Worm (Caenorhabditis elegans) whole organism, L4 larva: ENCODE data around the gene acdh-6.

ENCODE experiments used
- D1046.2 ChIP-seq: fragments of 200-800 bp; sonication (Bioruptor generic); IDR thresholded peaks from 2 replicates; pipeline ENCODE4 v1.3.6; 2022; ENCODE audit warnings: missing genetic modification characterization, missing compliant biosample characterization
- F44E2.7 ChIP-seq: fragments of 200-800 bp; sonication (Bioruptor generic); IDR thresholded peaks from 2 replicates; pipeline ENCODE4 v2.1.2; 2022; ENCODE audit warnings: missing genetic modification characterization, missing compliant biosample characterization
- T26A8.4 ChIP-seq: fragments of 200-800 bp; sonication (Bioruptor generic); IDR thresholded peaks from 2 replicates; pipeline ENCODE4 v1.3.6; 2022; ENCODE audit warnings: missing genetic modification characterization, missing compliant biosample characterization
- Y5F2A.4 ChIP-seq: fragments of 200-800 bp; sonication (Bioruptor generic); optimal IDR thresholded peaks from 2 replicates; lab custom pipeline; 2018; ENCODE audit warnings: mild to moderate bottlenecking, missing genetic modification characterization, missing compliant biosample characterization
- ZK546.5 ChIP-seq, 2 experiments: sonication (generic microtip); optimal IDR thresholded peaks; 2 replicates each; lab custom pipeline; 2017; ENCODE audit warnings: missing biosample characterization in 2 of 2, missing genetic modification characterization in 2 of 2
- aha-1 ChIP-seq: fragments of 150-350 bp; peaks from one replicate; lab custom pipeline; 2014; ENCODE audit warnings: missing biosample characterization, missing genetic modification characterization
- aly-2 ChIP-seq: sonication (generic microtip); optimal IDR thresholded peaks from 2 replicates; lab custom pipeline; 2018; ENCODE audit warnings: missing biosample characterization, missing genetic modification characterization
- ama-1 ChIP-seq: fragments of 150-350 bp; optimal IDR thresholded peaks from 2 replicates; lab custom pipeline; 2014; ENCODE audit warnings: inconsistent platforms, mixed read lengths
- arid-1 ChIP-seq: fragments of 200-800 bp; sonication (Bioruptor generic); conservative IDR thresholded peaks from 2 replicates; pipeline ENCODE4 v1.3.6; 2022; ENCODE audit warnings: missing genetic modification reagents, missing genetic modification characterization, missing compliant biosample characterization
- ceh-20 ChIP-seq: fragments of 200-800 bp; sonication (Bioruptor generic); IDR thresholded peaks from 2 replicates; pipeline ENCODE4 v1.3.6; 2022; ENCODE audit warnings: missing genetic modification reagents, missing genetic modification characterization, missing compliant biosample characterization
- ceh-44 ChIP-seq: fragments of 200-800 bp; sonication (Bioruptor generic); IDR thresholded peaks from 2 replicates; pipeline ENCODE4 v1.3.6; 2022; ENCODE audit warnings: missing genetic modification reagents, missing genetic modification characterization, missing compliant biosample characterization
- ctbp-1 ChIP-seq: fragments of 200-800 bp; sonication (Bioruptor generic); IDR thresholded peaks from 2 replicates; pipeline ENCODE4 v1.3.6; 2022; ENCODE audit warnings: missing genetic modification reagents, missing genetic modification characterization, missing compliant biosample characterization
- daf-12 ChIP-seq: fragments of 150-350 bp; optimal IDR thresholded peaks from 2 replicates; lab custom pipeline; 2014; ENCODE audit warnings: missing biosample characterization, missing genetic modification reagents, missing genetic modification characterization
- dmd-8 ChIP-seq: fragments of 200-800 bp; sonication (Bioruptor generic); IDR thresholded peaks from 2 replicates; pipeline ENCODE4 v1.3.6; 2022; ENCODE audit warnings: missing genetic modification characterization, missing compliant biosample characterization
- dve-1 ChIP-seq: sonication (generic microtip); optimal IDR thresholded peaks from 2 replicates; lab custom pipeline; 2017; ENCODE audit warnings: antibody characterized with exemption, mild to moderate bottlenecking, missing genetic modification characterization, missing compliant biosample characterization; ENCODE audit not compliant: insufficient read depth
- egl-27 ChIP-seq: sonication (generic microtip); optimal IDR thresholded peaks from 3 replicates; lab custom pipeline; 2017; ENCODE audit warnings: missing biosample characterization, missing genetic modification reagents, missing genetic modification characterization
- egl-43 ChIP-seq: fragments of 200-800 bp; sonication (Bioruptor generic); IDR thresholded peaks from 2 replicates; pipeline ENCODE4 v1.3.6; 2022; ENCODE audit warnings: missing genetic modification reagents, missing genetic modification characterization, missing compliant biosample characterization
- fkh-10 ChIP-seq: fragments of 150-350 bp; optimal IDR thresholded peaks from 2 replicates; lab custom pipeline; 2014; ENCODE audit warnings: missing biosample characterization, missing genetic modification reagents, missing genetic modification characterization
- hlh-30 ChIP-seq: sonication (generic microtip); optimal IDR thresholded peaks from 2 replicates; lab custom pipeline; 2017; ENCODE audit warnings: antibody characterized with exemption, mild to moderate bottlenecking, missing genetic modification characterization, missing compliant biosample characterization; ENCODE audit not compliant: insufficient read depth
- hmg-1.1 ChIP-seq: fragments of 200-800 bp; sonication (Bioruptor generic); IDR thresholded peaks from 2 replicates; pipeline ENCODE4 v1.3.6; 2022; ENCODE audit warnings: missing genetic modification reagents, missing genetic modification characterization, missing compliant biosample characterization
- jun-1 ChIP-seq: fragments of 150-350 bp; optimal IDR thresholded peaks from 2 replicates; lab custom pipeline; 2014; ENCODE audit warnings: missing biosample characterization, missing genetic modification reagents, missing genetic modification characterization
- lim-7 ChIP-seq: fragments of 200-800 bp; sonication (Bioruptor generic); IDR thresholded peaks from 2 replicates; pipeline ENCODE4 v1.3.6; 2022; ENCODE audit warnings: missing genetic modification characterization, missing compliant biosample characterization
- lin-29 ChIP-seq: fragments of 200-800 bp; sonication (Bioruptor generic); IDR thresholded peaks from 2 replicates; pipeline ENCODE4 v1.3.6; 2022; ENCODE audit warnings: missing genetic modification reagents, missing genetic modification characterization, missing compliant biosample characterization
- lin-38 ChIP-seq: fragments of 200-800 bp; sonication (Bioruptor generic); IDR thresholded peaks from 2 replicates; pipeline ENCODE4 v1.3.6; 2022; ENCODE audit warnings: missing genetic modification reagents, missing genetic modification characterization, missing compliant biosample characterization
- lir-3 ChIP-seq: sonication (generic microtip); optimal IDR thresholded peaks from 2 replicates; lab custom pipeline; 2016; ENCODE audit warnings: mild to moderate bottlenecking, missing genetic modification characterization, missing compliant biosample characterization
- lsy-2 ChIP-seq, 2 experiments: fragments of 150-350 bp in 1 of 2; sonication (generic microtip) in 1 of 2; optimal IDR thresholded peaks; 2 replicates each; lab custom pipeline; 2014 to 2017; ENCODE audit warnings: missing biosample characterization in 2 of 2, missing genetic modification characterization in 2 of 2
- madf-9 ChIP-seq: fragments of 200-800 bp; sonication (Bioruptor generic); conservative IDR thresholded peaks from 2 replicates; pipeline ENCODE4 v1.3.6; 2022; ENCODE audit warnings: missing genetic modification reagents, missing genetic modification characterization, missing compliant biosample characterization
- mdl-1 ChIP-seq, 2 experiments: fragments of 150-350 bp in 1 of 2; sonication (generic microtip) in 1 of 2; optimal IDR thresholded peaks; 2 replicates each; lab custom pipeline; 2014 to 2017; ENCODE audit warnings: missing biosample characterization in 2 of 2, missing genetic modification characterization in 2 of 2
- mdt-29 ChIP-seq: fragments of 200-800 bp; sonication (Bioruptor generic); IDR thresholded peaks from 2 replicates; pipeline ENCODE4 v1.3.6; 2022; ENCODE audit warnings: missing genetic modification reagents, missing genetic modification characterization, missing compliant biosample characterization
- mes-2 ChIP-seq: sonication (generic microtip); optimal IDR thresholded peaks from 2 replicates; lab custom pipeline; 2016; ENCODE audit warnings: missing genotype, mild to moderate bottlenecking, missing genetic modification characterization, missing compliant biosample characterization; ENCODE audit not compliant: poor library complexity, severe bottlenecking
- mxl-2 ChIP-seq: fragments of 200-800 bp; sonication (Bioruptor generic); conservative IDR thresholded peaks from 2 replicates; pipeline ENCODE4 v1.3.6; 2022; ENCODE audit warnings: missing genetic modification reagents, missing genetic modification characterization, missing compliant biosample characterization
- nhr-10 ChIP-seq: fragments of 150-350 bp; optimal IDR thresholded peaks from 2 replicates; lab custom pipeline; 2014; ENCODE audit warnings: missing biosample characterization, missing genetic modification characterization
- nhr-28 ChIP-seq: fragments of 150-350 bp; optimal IDR thresholded peaks from 2 replicates; lab custom pipeline; 2014; ENCODE audit warnings: missing biosample characterization, missing genetic modification characterization
- nhr-41 ChIP-seq: fragments of 200-800 bp; sonication (Bioruptor generic); IDR thresholded peaks from 2 replicates; pipeline ENCODE4 v1.3.6; 2022; ENCODE audit warnings: missing genetic modification reagents, missing genetic modification characterization, missing compliant biosample characterization
- nhr-42 ChIP-seq: fragments of 200-800 bp; sonication (Bioruptor generic); IDR thresholded peaks from 2 replicates; pipeline ENCODE4 v1.3.6; 2022; ENCODE audit warnings: missing genetic modification characterization, missing compliant biosample characterization
- php-3 ChIP-seq: fragments of 200-800 bp; sonication (Bioruptor generic); IDR thresholded peaks from 2 replicates; pipeline ENCODE4 v1.3.6; 2022; ENCODE audit warnings: missing genetic modification reagents, missing genetic modification characterization, missing compliant biosample characterization
- rbr-2 ChIP-seq: sonication (generic microtip); optimal IDR thresholded peaks from 2 replicates; lab custom pipeline; 2016; ENCODE audit warnings: missing genotype, missing genetic modification characterization, missing compliant biosample characterization
- spr-1 ChIP-seq: sonication (generic microtip); optimal IDR thresholded peaks from 2 replicates; lab custom pipeline; 2016; ENCODE audit warnings: mild to moderate bottlenecking, missing genetic modification characterization, missing compliant biosample characterization
- unc-39 ChIP-seq: sonication (generic microtip); optimal IDR thresholded peaks from 2 replicates; lab custom pipeline; 2017; ENCODE audit warnings: missing biosample characterization, missing genetic modification characterization
- zag-1 ChIP-seq: fragments of 150-350 bp; optimal IDR thresholded peaks from 2 replicates; lab custom pipeline; 2014; ENCODE audit warnings: missing biosample characterization, missing genetic modification characterization
- zip-11 ChIP-seq: fragments of 200-800 bp; sonication (Bioruptor generic); IDR thresholded peaks from 2 replicates; pipeline ENCODE4 v1.3.6; 2022; ENCODE audit warnings: missing genetic modification characterization, missing compliant biosample characterization

acdh-6 gene

DNA sequence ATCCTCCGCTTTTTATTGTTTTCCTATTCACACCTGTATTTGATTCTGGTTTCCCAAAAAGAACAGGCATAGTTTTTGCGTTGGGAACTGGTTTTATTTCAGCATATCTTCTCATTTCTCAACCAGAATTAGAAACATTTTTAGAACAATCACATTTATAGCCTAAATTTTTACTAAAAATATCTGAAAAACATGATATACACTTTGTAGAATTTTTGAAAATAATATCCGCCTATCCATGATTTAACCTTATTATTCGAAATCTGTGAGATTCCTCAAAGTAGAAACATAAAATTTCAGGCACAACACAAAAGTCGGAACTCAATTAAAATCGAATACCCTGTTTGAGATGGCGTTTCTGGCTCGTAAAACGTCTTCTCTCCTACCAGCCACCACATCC lies at the start of gene acdh-6:
Gene acdh-6 (plus strand): TSS at position 301 of the 400 bp plus-strand sequence.
- TF ChIP-seq unc-39 (tag; lab: Kevin White, UChicago) (no peak), Y5F2A.4 (no peak), lin-38 (GFP tag; lab: Robert Waterston, UW) (no peak), egl-27 (tag; lab: Kevin White, UChicago) (no peak), ceh-20 (no peak), nhr-10 (tag; lab: Kevin White, UChicago) (no peak), madf-9 (GFP tag; lab: Robert Waterston, UW) (no peak), mdl-1 (tag; optimal IDR thresholded peaks at IDR 0.05; lab: Kevin White, UChicago) (no peak), lim-7 (GFP tag; lab: Robert Waterston, UW) (no peak)

DNA sequence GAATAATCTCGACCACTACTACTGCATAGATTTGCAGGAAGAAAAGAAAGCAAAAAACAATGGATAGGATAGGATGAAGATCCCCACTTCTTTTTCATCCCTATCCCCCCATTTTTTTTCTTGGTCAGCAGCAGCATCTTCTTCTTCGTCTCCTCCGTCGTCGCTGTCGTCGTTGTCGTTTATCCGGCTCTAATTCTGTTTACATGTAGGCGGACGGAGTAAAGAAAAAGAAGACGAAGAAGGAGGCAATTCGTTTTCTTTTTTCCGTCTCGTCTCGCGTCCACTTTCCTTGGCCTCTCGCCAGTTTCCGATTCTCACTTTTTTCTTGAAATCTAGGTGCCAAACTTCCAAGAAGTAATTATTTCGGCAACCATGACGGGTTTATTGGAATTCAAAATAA lies 49.2 kb upstream of the acdh-6 start:
- peak; percentile 87 for TF ChIP-seq fkh-10
- TF ChIP-seq zip-11 (GFP tag; lab: Robert Waterston, UW): no peak
- TF ChIP-seq lir-3 (tag; lab: Kevin White, UChicago): no peak
- TF ChIP-seq ctbp-1 (GFP tag; lab: Robert Waterston, UW): 0 out of 2 replicates have a peak, but pooled peaks have one; percentile 9
- TF ChIP-seq dve-1 (tag; lab: Kevin White, UChicago): no peak
- no peak for TF ChIP-seq zag-1 (tag; lab: Kevin White, UChicago)
- peak in 1 of 2 experiments; percentile 14 for TF ChIP-seq lsy-2 (tag; optimal IDR thresholded peaks at IDR 0.05; lab: Kevin White, UChicago)

- TF ChIP-seq egl-43: 0 out of 2 replicates have a peak, but pooled peaks have one; percentile 32
- no peak for TF ChIP-seq mxl-2
- TF ChIP-seq hlh-30: peak; percentile 2
These were observed 48.5 kb upstream of the acdh-6 start for ce11 chrIII:8512279-8512942.

DNA sequence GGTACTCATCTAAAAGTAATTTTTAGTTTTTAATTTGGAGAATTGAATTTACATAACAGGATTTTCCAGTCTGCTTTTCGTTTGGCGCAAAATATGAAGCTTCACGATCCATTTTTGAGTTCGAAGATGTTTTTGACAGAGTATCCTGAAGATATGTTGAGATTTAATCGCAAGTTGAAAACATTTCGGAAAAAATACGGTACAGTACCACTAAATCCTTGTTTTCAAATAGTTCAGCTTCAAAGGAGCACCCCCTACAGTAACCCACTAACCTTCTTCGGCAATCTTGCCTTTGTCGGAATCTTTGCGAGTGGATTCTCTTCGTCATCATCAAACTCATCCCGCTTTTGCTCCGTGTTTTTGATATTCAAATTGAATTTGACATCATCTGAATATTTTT lies 41.9 kb upstream of the acdh-6 start:
- TF ChIP-seq T26A8.4 (GFP tag; lab: Robert Waterston, UW) (peak; percentile 34; the same call in 1 of the 2 replicates), aha-1 (tag; lab: Kevin White, UChicago) (peak; percentile 38), nhr-41 (GFP tag; lab: Robert Waterston, UW) (no peak), lin-29 (no peak), hmg-1.1 (GFP tag; lab: Robert Waterston, UW) (0 out of 2 replicates have a peak, but pooled peaks have one; percentile 12), ZK546.5 (tag; optimal IDR thresholded peaks at IDR 0.05; lab: Kevin White, UChicago) (no peak), mdt-29 (GFP tag; lab: Robert Waterston, UW) (no peak), egl-43 (0 out of 2 replicates have a peak, but pooled peaks have one; percentile 11), ctbp-1 (GFP tag; lab: Robert Waterston, UW) (no peak), ceh-44 (GFP tag; lab: Robert Waterston, UW) (no peak), D1046.2 (GFP tag; lab: Robert Waterston, UW) (no peak), mxl-2 (no peak), dmd-8 (GFP tag; lab: Robert Waterston, UW) (no peak), php-3 (GFP tag; lab: Robert Waterston, UW) (no peak), zag-1 (tag; lab: Kevin White, UChicago) (no peak), jun-1 (peak; percentile 66), ama-1 (peak; percentile 58), aly-2 (no peak), nhr-42 (GFP tag; lab: Robert Waterston, UW) (no peak)

DNA sequence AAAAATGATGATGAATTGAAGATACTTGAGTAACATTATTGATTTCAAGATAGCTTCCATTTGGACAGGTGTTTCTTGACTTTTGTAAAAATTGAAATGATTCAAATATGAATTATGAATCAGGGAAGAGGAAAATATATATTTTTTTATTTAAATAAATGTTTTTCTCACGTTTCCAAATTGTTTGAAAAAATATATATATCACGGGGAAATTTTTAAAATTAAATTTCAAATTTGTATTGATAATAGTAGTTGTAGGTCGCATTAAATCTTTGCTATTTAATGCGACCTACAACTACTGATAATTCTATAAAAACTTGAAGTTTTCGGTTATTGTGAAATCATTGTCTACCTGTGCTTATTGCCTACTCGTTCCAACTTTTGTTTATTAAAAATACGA lies 41.0 kb upstream of the acdh-6 start, which contains the start of gene ZC21.8:
Gene ZC21.8 (minus strand): TSS at position 101 of the 400 bp plus-strand sequence.
- TF ChIP-seq F44E2.7 (no peak), spr-1 (tag; lab: Kevin White, UChicago) (no peak), daf-12 (tag; lab: Kevin White, UChicago) (no peak), nhr-28 (tag; lab: Kevin White, UChicago) (no peak), rbr-2 (tag; lab: Kevin White, UChicago) (no peak), mes-2 (no peak), arid-1 (no peak)
